Fruit fly (Drosophila melanogaster) whole organism, prepupa: Measurements from ENCODE around the gene CG8840.
A peak's percentile ranks its signal among the peaks of the same experiment; 100 is the strongest.

Experiments
- Blimp-1 ChIP-seq: fragments of 200-800 bp; sonication (Bioruptor generic); optimal IDR thresholded peaks from 3 replicates; lab custom pipeline; 2017; ENCODE audit warnings: missing biosample characterization, missing genetic modification characterization, mild to moderate bottlenecking, moderate library complexity, missing genetic modification reagents
- CG10669 ChIP-seq: fragments of 200-800 bp; sonication (Bioruptor generic); optimal IDR thresholded peaks from 3 replicates; lab custom pipeline; 2018; ENCODE audit warnings: missing biosample characterization, mild to moderate bottlenecking, missing genetic modification characterization, moderate library complexity
- CG11294 ChIP-seq: fragments of 200-800 bp; sonication (Bioruptor generic); IDR thresholded peaks from 2 replicates; pipeline ENCODE4 v1.3.6; 2022; ENCODE audit warnings: missing biosample characterization, missing genetic modification characterization
- CG11902 ChIP-seq: fragments of 200-800 bp; sonication (Bioruptor generic); optimal IDR thresholded peaks from 3 replicates; lab custom pipeline; 2016; ENCODE audit warnings: missing biosample characterization, missing genetic modification characterization
- CG15336 ChIP-seq: fragments of 200-800 bp; sonication (Bioruptor generic); IDR thresholded peaks from 2 replicates; pipeline ENCODE4 v1.3.6; 2022; ENCODE audit warnings: missing biosample characterization, missing genetic modification characterization
- CG16779 ChIP-seq: fragments of 200-800 bp; sonication (Bioruptor generic); optimal IDR thresholded peaks from 3 replicates; lab custom pipeline; 2017; ENCODE audit warnings: missing biosample characterization, mild to moderate bottlenecking, missing genetic modification characterization
- CG31627 ChIP-seq: fragments of 200-800 bp; sonication (Bioruptor generic); optimal IDR thresholded peaks from 3 replicates; lab custom pipeline; 2016; ENCODE audit warnings: missing biosample characterization, missing genetic modification characterization
- CG32006 ChIP-seq: fragments of 200-800 bp; sonication (Bioruptor generic); optimal IDR thresholded peaks from 3 replicates; lab custom pipeline; 2017; ENCODE audit warnings: missing biosample characterization, mild to moderate bottlenecking, missing genetic modification characterization
- CG34406 ChIP-seq: fragments of 200-800 bp; sonication (Bioruptor generic); optimal IDR thresholded peaks from 3 replicates; lab custom pipeline; 2016; ENCODE audit warnings: missing biosample characterization, missing genetic modification characterization
- CG3919 ChIP-seq: fragments of 200-800 bp; sonication (Bioruptor generic); optimal IDR thresholded peaks from 3 replicates; lab custom pipeline; 2016; ENCODE audit warnings: missing biosample characterization, missing genetic modification characterization
- CG4318 ChIP-seq: fragments of 200-800 bp; sonication (Bioruptor generic); optimal IDR thresholded peaks from 3 replicates; lab custom pipeline; 2017; ENCODE audit warnings: missing biosample characterization, mild to moderate bottlenecking, missing genetic modification characterization
- CG6163 ChIP-seq: fragments of 200-800 bp; sonication (Bioruptor generic); IDR thresholded peaks from 3 replicates; pipeline ENCODE4 v1.3.6; 2022; ENCODE audit warnings: missing biosample characterization, missing genetic modification characterization
- CG6276 ChIP-seq: fragments of 200-800 bp; sonication (Bioruptor generic); optimal IDR thresholded peaks from 2 replicates; lab custom pipeline; 2017; ENCODE audit warnings: missing biosample characterization, mild to moderate bottlenecking, missing genetic modification characterization
- CG6792 ChIP-seq: fragments of 200-800 bp; sonication (Bioruptor generic); optimal IDR thresholded peaks from 3 replicates; lab custom pipeline; 2016; ENCODE audit warnings: missing biosample characterization, missing genetic modification characterization
- CG6808 ChIP-seq: fragments of 200-800 bp; sonication (Bioruptor generic); optimal IDR thresholded peaks from 3 replicates; lab custom pipeline; 2017; ENCODE audit warnings: missing biosample characterization, missing genetic modification characterization, mild to moderate bottlenecking, moderate library complexity, missing genetic modification reagents
- CG6854 ChIP-seq: fragments of 200-800 bp; sonication (Bioruptor generic); optimal IDR thresholded peaks from 2 replicates; lab custom pipeline; 2017; ENCODE audit warnings: missing biosample characterization, mild to moderate bottlenecking, missing genetic modification characterization
- CG7368 ChIP-seq: fragments of 200-800 bp; sonication (Bioruptor generic); optimal IDR thresholded peaks from 3 replicates; lab custom pipeline; 2016; ENCODE audit warnings: missing biosample characterization, missing genetic modification characterization
- CG8119 ChIP-seq: fragments of 200-800 bp; sonication (Bioruptor generic); IDR thresholded peaks from 3 replicates; pipeline ENCODE4 v1.3.6; 2022; ENCODE audit warnings: missing biosample characterization, missing genetic modification characterization
- CG8632 ChIP-seq: fragments of 200-800 bp; sonication (Bioruptor generic); optimal IDR thresholded peaks from 3 replicates; lab custom pipeline; 2016; ENCODE audit warnings: missing biosample characterization, missing genetic modification characterization
- Eip75B ChIP-seq: fragments of 200-800 bp; sonication (Bioruptor generic); optimal IDR thresholded peaks from 3 replicates; lab custom pipeline; 2016; ENCODE audit warnings: missing biosample characterization, missing genetic modification characterization
- Eip78C ChIP-seq: fragments of 200-800 bp; sonication (Bioruptor generic); peaks from one replicate; lab custom pipeline; 2016; ENCODE audit warnings: missing biosample characterization, missing genetic modification characterization
- Ets21C ChIP-seq: fragments of 200-800 bp; sonication (Bioruptor generic); optimal IDR thresholded peaks from 3 replicates; lab custom pipeline; 2016; ENCODE audit warnings: missing biosample characterization, missing genetic modification characterization
- Ets96B ChIP-seq: fragments of 200-800 bp; optimal IDR thresholded peaks from 2 replicates; lab custom pipeline; 2019; ENCODE audit warnings: missing biosample characterization, mild to moderate bottlenecking, missing genetic modification characterization, moderate library complexity
- Gug ChIP-seq: fragments of 200-800 bp; sonication (Bioruptor generic); IDR thresholded peaks from 2 replicates; pipeline ENCODE4 v1.3.6; 2022; ENCODE audit warnings: missing biosample characterization, missing genetic modification characterization
- Hr38 ChIP-seq: sonication (Bioruptor generic); optimal IDR thresholded peaks from 2 replicates; lab custom pipeline; 2016; ENCODE audit warnings: missing biosample characterization, missing genetic modification characterization
- Hr39 ChIP-seq: fragments of 200-800 bp; sonication (Bioruptor generic); optimal IDR thresholded peaks from 2 replicates; lab custom pipeline; 2016; ENCODE audit warnings: missing biosample characterization, missing genetic modification characterization
- Hr4 ChIP-seq: fragments of 200-800 bp; sonication (Bioruptor generic); optimal IDR thresholded peaks from 3 replicates; lab custom pipeline; 2016; ENCODE audit warnings: missing biosample characterization, missing genetic modification characterization
- Lpt ChIP-seq: fragments of 200-800 bp; sonication (Bioruptor generic); optimal IDR thresholded peaks from 3 replicates; lab custom pipeline; 2016; ENCODE audit warnings: missing biosample characterization, missing genetic modification characterization
- Met ChIP-seq: fragments of 200-800 bp; sonication (Bioruptor generic); optimal IDR thresholded peaks from 3 replicates; lab custom pipeline; 2016; ENCODE audit warnings: missing biosample characterization, missing genetic modification characterization
- Sox15 ChIP-seq: fragments of 200-800 bp; sonication (Bioruptor generic); optimal IDR thresholded peaks from 3 replicates; lab custom pipeline; 2016; ENCODE audit warnings: missing biosample characterization, missing genetic modification characterization
- achi ChIP-seq: fragments of 200-800 bp; sonication (Bioruptor generic); optimal IDR thresholded peaks from 3 replicates; lab custom pipeline; 2016; ENCODE audit warnings: missing biosample characterization, missing genetic modification characterization
- acj6 ChIP-seq: fragments of 200-800 bp; sonication (Bioruptor generic); optimal IDR thresholded peaks from 3 replicates; lab custom pipeline; 2016; ENCODE audit warnings: missing biosample characterization, missing genetic modification characterization
- cyc ChIP-seq: fragments of 200-800 bp; sonication (Bioruptor generic); optimal IDR thresholded peaks from 3 replicates; lab custom pipeline; 2016; ENCODE audit warnings: missing biosample characterization, missing genetic modification characterization
- dac ChIP-seq: fragments of 200-800 bp; sonication (Bioruptor generic); optimal IDR thresholded peaks from 2 replicates; lab custom pipeline; 2017; ENCODE audit warnings: missing biosample characterization, mild to moderate bottlenecking, missing genetic modification characterization
- eg ChIP-seq: fragments of 200-800 bp; sonication (Bioruptor generic); IDR thresholded peaks from 3 replicates; pipeline ENCODE4 v1.3.6; 2022; ENCODE audit warnings: missing biosample characterization, missing genetic modification characterization
- esn ChIP-seq: fragments of 200-800 bp; sonication (Bioruptor generic); optimal IDR thresholded peaks from 2 replicates; lab custom pipeline; 2016; ENCODE audit warnings: missing biosample characterization, mild to moderate bottlenecking, missing genetic modification characterization, moderate library complexity
- fd59A ChIP-seq: fragments of 200-800 bp; sonication (Bioruptor generic); optimal IDR thresholded peaks from 2 replicates; lab custom pipeline; 2017; ENCODE audit warnings: missing biosample characterization, mild to moderate bottlenecking, missing genetic modification characterization, missing genetic modification reagents
- fd85E ChIP-seq: fragments of 200-800 bp; sonication (Bioruptor generic); optimal IDR thresholded peaks from 3 replicates; lab custom pipeline; 2016; ENCODE audit warnings: missing biosample characterization, missing genetic modification characterization
- fkh ChIP-seq: fragments of 200-800 bp; sonication (Bioruptor generic); optimal IDR thresholded peaks from 3 replicates; lab custom pipeline; 2017; ENCODE audit warnings: missing biosample characterization, mild to moderate bottlenecking, missing genetic modification characterization, moderate library complexity
- lz ChIP-seq: fragments of 200-800 bp; sonication (Bioruptor generic); optimal IDR thresholded peaks from 3 replicates; lab custom pipeline; 2016; ENCODE audit warnings: missing biosample characterization, missing genetic modification characterization
- pdm3 ChIP-seq: fragments of 200-800 bp; sonication (Bioruptor generic); optimal IDR thresholded peaks from 3 replicates; lab custom pipeline; 2016; ENCODE audit warnings: missing biosample characterization, missing genetic modification characterization
- ss ChIP-seq, 2 experiments: fragments of 200-800 bp; sonication (Bioruptor generic); optimal IDR thresholded peaks; 2 replicates in 1 of 2; 3 replicates in 1 of 2; lab custom pipeline; 2017 to 2018; ENCODE audit warnings: mild to moderate bottlenecking in 2 of 2, missing biosample characterization in 2 of 2, missing genetic modification characterization in 2 of 2, moderate library complexity in 1 of 2
- svp ChIP-seq: fragments of 200-800 bp; sonication (Bioruptor generic); peaks from one replicate; lab custom pipeline; 2016; ENCODE audit warnings: missing biosample characterization, missing genetic modification characterization
- topi ChIP-seq: fragments of 200-800 bp; sonication (Bioruptor generic); optimal IDR thresholded peaks from 3 replicates; lab custom pipeline; 2016; ENCODE audit warnings: missing biosample characterization, missing genetic modification characterization
- vri ChIP-seq: fragments of 200-800 bp; sonication (Bioruptor generic); optimal IDR thresholded peaks from 3 replicates; lab custom pipeline; 2016; ENCODE audit warnings: missing biosample characterization, mild to moderate bottlenecking, missing genetic modification characterization

The CG8840 gene

DNA sequence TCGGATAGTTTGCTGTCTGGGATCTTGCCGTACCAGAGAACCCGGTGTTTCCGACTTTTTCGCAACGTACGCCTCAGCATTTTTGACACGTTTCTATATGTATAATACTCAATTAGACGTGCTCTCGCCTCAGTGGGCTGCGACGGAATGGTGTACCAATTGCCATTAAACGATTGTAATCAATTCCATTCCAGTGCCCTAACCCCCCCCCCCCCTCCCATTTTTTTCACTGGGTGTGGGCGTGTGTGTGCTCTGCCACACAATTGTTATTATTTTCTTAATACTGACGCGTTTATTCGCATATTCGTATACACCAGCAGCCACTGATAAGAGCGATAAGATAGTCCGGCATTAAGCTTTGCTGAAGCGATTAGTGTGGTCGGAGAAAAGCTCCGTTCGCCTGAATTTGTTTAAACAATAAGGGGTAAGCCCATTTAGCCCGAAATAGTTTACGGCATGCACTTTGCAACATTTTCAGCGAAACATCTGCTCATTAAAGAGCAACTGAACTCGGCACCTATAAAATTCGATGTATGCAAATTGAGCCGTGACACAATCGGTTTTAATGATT, 41.2 kb upstream of the CG8840 start:
- no peak for TF ChIP-seq CG3919 (GFP tag; lab: Kevin White, UChicago)
- TF ChIP-seq svp (GFP tag; lab: Kevin White, UChicago), result peak; percentile 8
- no peak for TF ChIP-seq topi
- TF ChIP-seq Hr38 (GFP tag; lab: Kevin White, UChicago), result no peak
- peak; percentile 17 for TF ChIP-seq vri (GFP tag; lab: Kevin White, UChicago)
- TF ChIP-seq fkh (GFP tag; lab: Kevin White, UChicago), result peak; percentile 17
- TF ChIP-seq CG8632 (GFP tag; lab: Kevin White, UChicago), result peak; percentile 1

dm6 chr2L:3369822-3370221, 40.5 kb upstream of the CG8840 start:
- TF ChIP-seq Hr4 (GFP tag; lab: Kevin White, UChicago) (no peak), svp (GFP tag; lab: Kevin White, UChicago) (peak; percentile 97)
- TF ChIP-seq, all 60 proteins: peak for 1

DNA sequence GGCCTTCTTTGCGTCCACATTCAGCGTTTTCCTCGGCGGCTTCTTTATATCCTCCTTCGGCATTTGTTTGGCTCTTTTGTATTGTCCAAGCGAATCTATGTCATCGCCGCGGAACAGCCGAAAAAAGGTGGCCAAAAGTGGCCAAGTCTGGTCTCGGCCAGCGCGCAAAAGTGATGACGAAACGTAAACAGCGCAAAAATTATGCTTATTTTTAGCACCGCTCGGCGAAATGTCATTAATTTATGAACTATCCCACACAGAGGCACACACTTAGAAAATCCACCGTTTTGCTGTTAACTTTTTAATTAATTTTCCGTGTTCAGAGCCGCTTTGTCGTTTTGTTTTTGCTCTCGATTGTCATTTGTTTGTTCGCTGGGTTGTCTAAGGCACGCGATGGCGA, 39.4 kb upstream of the CG8840 start:
- TF ChIP-seq esn (GFP tag; lab: Kevin White, UChicago) (no peak), dac (GFP tag; lab: Kevin White, UChicago) (no peak), Blimp-1 (GFP tag; lab: Kevin White, UChicago) (no peak), CG6163 (no peak), CG31627 (GFP tag; lab: Kevin White, UChicago) (no peak), CG6792 (GFP tag; lab: Kevin White, UChicago) (no peak), topi (no peak), CG8632 (GFP tag; lab: Kevin White, UChicago) (no peak), Ets21C (no peak), CG3919 (GFP tag; lab: Kevin White, UChicago) (no peak), pdm3 (no peak)

DNA sequence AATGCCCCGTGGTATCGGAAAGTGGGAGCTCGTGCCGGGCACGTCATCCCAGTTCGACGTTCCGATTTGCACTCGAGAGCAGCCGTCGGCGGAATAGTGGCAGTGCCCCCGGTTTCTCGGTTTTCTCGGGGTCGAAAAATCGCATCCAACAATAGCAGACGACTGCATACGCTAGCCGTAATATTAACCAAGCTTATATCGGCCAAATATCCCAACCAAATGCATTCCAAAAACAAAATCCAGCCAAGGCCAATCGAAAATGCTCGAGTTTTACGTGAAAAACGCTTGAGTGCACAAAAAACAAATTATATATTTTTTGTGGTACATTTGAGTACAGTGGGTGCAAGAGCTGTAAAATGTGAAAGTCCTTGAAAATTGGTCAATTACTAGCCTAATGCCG, 39.0 kb upstream of the CG8840 start:
- TF ChIP-seq CG8119 (GFP tag; lab: Robert Waterston, UW) (peak; percentile 60; the same call in 1 of the 3 replicates), Eip75B (GFP tag; lab: Kevin White, UChicago) (peak; percentile 0), CG6163 (peak; percentile 62), CG6808 (GFP tag; lab: Kevin White, UChicago) (no peak), CG6854 (GFP tag; lab: Kevin White, UChicago) (no peak), eg (GFP tag; lab: Robert Waterston, UW) (no peak; the same call in 1 of the 3 replicates), Ets96B (tag; lab: Kevin White, UChicago) (peak; percentile 20), Ets21C (no peak), achi (GFP tag; lab: Kevin White, UChicago) (no peak), Hr39 (GFP tag; lab: Kevin White, UChicago) (no peak), lz (GFP tag; lab: Kevin White, UChicago) (no peak), CG4318 (GFP tag; lab: Kevin White, UChicago) (peak; percentile 32), Hr38 (GFP tag; lab: Kevin White, UChicago) (no peak), CG6276 (GFP tag; lab: Kevin White, UChicago) (peak; percentile 37), fd59A (GFP tag; lab: Kevin White, UChicago) (peak; percentile 12), fd85E (GFP tag; lab: Kevin White, UChicago) (no peak), Eip78C (peak; percentile 38), CG11294 (GFP tag; lab: Robert Waterston, UW) (peak; percentile 53; the same call in 1 of the 2 replicates), CG11902 (GFP tag; lab: Kevin White, UChicago) (no peak), CG10669 (GFP tag; lab: Kevin White, UChicago) (peak; percentile 29), CG16779 (tag; lab: Kevin White, UChicago) (peak; percentile 24), ss (GFP tag; optimal IDR thresholded peaks at IDR 0.05; lab: Kevin White, UChicago) (no peak), cyc (GFP tag; lab: Kevin White, UChicago) (no peak), CG15336 (GFP tag; lab: Robert Waterston, UW) (peak; percentile 59), CG3919 (GFP tag; lab: Kevin White, UChicago) (no peak), dac (GFP tag; lab: Kevin White, UChicago) (peak; percentile 51), CG7368 (GFP tag; lab: Kevin White, UChicago) (no peak), CG32006 (GFP tag; lab: Kevin White, UChicago) (peak; percentile 78), CG34406 (GFP tag; lab: Kevin White, UChicago) (no peak), Gug (peak; percentile 68), CG8632 (GFP tag; lab: Kevin White, UChicago) (no peak), Sox15 (GFP tag; lab: Kevin White, UChicago) (no peak), acj6 (GFP tag; lab: Kevin White, UChicago) (no peak), svp (GFP tag; lab: Kevin White, UChicago) (peak; percentile 19), CG6792 (GFP tag; lab: Kevin White, UChicago) (no peak), Met (GFP tag; lab: Kevin White, UChicago) (no peak), Hr4 (GFP tag; lab: Kevin White, UChicago) (peak; percentile 43), Lpt (GFP tag; lab: Kevin White, UChicago) (no peak)
